Worm (Caenorhabditis elegans) whole organism, L1 larva: ENCODE measurements around the gene R53.8.

Source experiments
- C04F5.9 ChIP-seq: sonication (generic microtip); optimal IDR thresholded peaks from 2 replicates; lab custom pipeline; 2016; ENCODE audit warnings: missing genetic modification characterization, missing compliant biosample characterization
- Y116A8C.19 ChIP-seq: sonication (generic microtip); optimal IDR thresholded peaks from 2 replicates; lab custom pipeline; 2016; ENCODE audit warnings: missing compliant biosample characterization, missing genetic modification characterization, borderline replicate concordance
- aha-1 ChIP-seq: fragments of 150-350 bp; optimal IDR thresholded peaks from 2 replicates; lab custom pipeline; 2014; ENCODE audit warnings: missing biosample characterization, missing genetic modification characterization
- alr-1 ChIP-seq: fragments of 200-800 bp; sonication (Bioruptor generic); optimal IDR thresholded peaks from 2 replicates; lab custom pipeline; 2018; ENCODE audit warnings: borderline replicate concordance, mild to moderate bottlenecking, missing genetic modification characterization, missing compliant biosample characterization
- ama-1 ChIP-seq: fragments of 150-350 bp; optimal IDR thresholded peaks from 2 replicates; lab custom pipeline; 2014
- ceh-63 ChIP-seq: fragments of 200-800 bp; sonication (Bioruptor generic); optimal IDR thresholded peaks from 2 replicates; lab custom pipeline; 2018; ENCODE audit warnings: mild to moderate bottlenecking, missing genetic modification characterization, missing compliant biosample characterization
- ceh-8 ChIP-seq: fragments of 200-800 bp; sonication (Bioruptor generic); optimal IDR thresholded peaks from 2 replicates; lab custom pipeline; 2018; ENCODE audit warnings: mild to moderate bottlenecking, missing genetic modification characterization, moderate library complexity, missing compliant biosample characterization
- ces-1 ChIP-seq: fragments of 150-350 bp; optimal IDR thresholded peaks from 2 replicates; lab custom pipeline; 2014; ENCODE audit warnings: missing biosample characterization, missing genetic modification reagents, missing genetic modification characterization
- efl-1 ChIP-seq, 4 experiments: fragments of 150-350 bp; optimal IDR thresholded peaks in 3 of 4; peaks in 1 of 4; 1 replicate in 1 of 4; 2 replicates in 3 of 4; lab custom pipeline; 2014; ENCODE audit warnings: missing biosample characterization in 2 of 4, missing genetic modification characterization in 2 of 4, missing genetic modification reagents in 2 of 4
- egl-27 ChIP-seq, 2 experiments: fragments of 150-350 bp in 1 of 2; sonication (generic microtip); optimal IDR thresholded peaks; 3 replicates each; lab custom pipeline; 2017 to 2018; ENCODE audit warnings: missing biosample characterization in 2 of 2, missing genetic modification characterization in 2 of 2, missing genetic modification reagents in 2 of 2
- elt-2 ChIP-seq: sonication (generic microtip); optimal IDR thresholded peaks from 2 replicates; lab custom pipeline; 2016; ENCODE audit warnings: missing genetic modification characterization, mild to moderate bottlenecking, inconsistent platforms, missing compliant biosample characterization, missing genetic modification reagents
- elt-3 ChIP-seq, 6 experiments: fragments of 150-350 bp in 1 of 6; sonication (generic microtip); optimal IDR thresholded peaks; 2 replicates each; lab custom pipeline; 2017 to 2018; ENCODE audit warnings: missing biosample characterization in 6 of 6, missing genetic modification characterization in 6 of 6, inconsistent platforms in 1 of 6
- fkh-10 ChIP-seq: sonication (generic microtip); optimal IDR thresholded peaks from 2 replicates; lab custom pipeline; 2017; ENCODE audit warnings: missing biosample characterization, missing genetic modification reagents, missing genetic modification characterization
- grh-1 ChIP-seq: fragments of 200-800 bp; sonication (Bioruptor generic); IDR thresholded peaks from 2 replicates; pipeline ENCODE4 v1.3.6; 2022; ENCODE audit warnings: missing genetic modification reagents, missing genetic modification characterization, missing compliant biosample characterization
- hlh-17 ChIP-seq: fragments of 200-800 bp; sonication (Bioruptor generic); optimal IDR thresholded peaks from 2 replicates; lab custom pipeline; 2018; ENCODE audit warnings: missing genetic modification characterization, mild to moderate bottlenecking, missing compliant biosample characterization, moderate library complexity, borderline replicate concordance
- hpl-2 ChIP-seq: fragments of 150-350 bp; optimal IDR thresholded peaks from 2 replicates; lab custom pipeline; 2014; ENCODE audit warnings: missing biosample characterization, missing genetic modification reagents, missing genetic modification characterization
- irx-1 ChIP-seq: sonication (generic microtip); optimal IDR thresholded peaks from 2 replicates; lab custom pipeline; 2016; ENCODE audit warnings: missing genetic modification characterization, missing compliant biosample characterization
- lin-14 ChIP-seq: fragments of 200-800 bp; sonication (Bioruptor generic); optimal IDR thresholded peaks from 2 replicates; lab custom pipeline; 2018; ENCODE audit warnings: mild to moderate bottlenecking, missing genetic modification characterization, moderate library complexity, missing compliant biosample characterization
- lin-15B ChIP-seq: fragments of 150-350 bp; sonication (generic microtip); optimal IDR thresholded peaks from 3 replicates; lab custom pipeline; 2014; ENCODE audit warnings: missing biosample characterization, missing genetic modification characterization
- lin-35 ChIP-seq, 2 experiments: fragments of 150-350 bp; optimal IDR thresholded peaks; 2 replicates each; lab custom pipeline; 2014; ENCODE audit warnings: missing biosample characterization in 2 of 2, missing genetic modification characterization in 2 of 2, missing genetic modification reagents in 2 of 2
- lin-39 ChIP-seq: fragments of 150-350 bp; optimal IDR thresholded peaks from 2 replicates; lab custom pipeline; 2014; ENCODE audit warnings: missing biosample characterization, missing genetic modification reagents, missing genetic modification characterization
- lsy-2 ChIP-seq, 2 experiments: fragments of 150-350 bp; optimal IDR thresholded peaks; 2 replicates each; lab custom pipeline; 2014; ENCODE audit warnings: missing biosample characterization in 2 of 2, missing genetic modification characterization in 2 of 2
- mdl-1 ChIP-seq, 2 experiments: fragments of 150-350 bp; optimal IDR thresholded peaks; 2 replicates each; lab custom pipeline; 2014 to 2017; ENCODE audit warnings: missing biosample characterization in 2 of 2, missing genetic modification characterization in 2 of 2, inconsistent platforms in 1 of 2
- mef-2 ChIP-seq: fragments of 150-350 bp; optimal IDR thresholded peaks from 2 replicates; lab custom pipeline; 2014; ENCODE audit warnings: missing biosample characterization, missing genetic modification characterization
- mep-1 ChIP-seq: fragments of 150-350 bp; optimal IDR thresholded peaks from 2 replicates; lab custom pipeline; 2014; ENCODE audit warnings: missing biosample characterization, missing genetic modification characterization
- nhr-12 ChIP-seq: sonication (generic microtip); optimal IDR thresholded peaks from 2 replicates; lab custom pipeline; 2017; ENCODE audit warnings: missing biosample characterization, missing genetic modification characterization
- nhr-19 ChIP-seq: fragments of 200-800 bp; sonication (Bioruptor generic); conservative IDR thresholded peaks from 2 replicates; pipeline ENCODE4 v1.3.6; 2022; ENCODE audit warnings: missing genetic modification characterization, missing compliant biosample characterization
- nhr-20 ChIP-seq: sonication (generic microtip); optimal IDR thresholded peaks from 2 replicates; lab custom pipeline; 2016; ENCODE audit warnings: mild to moderate bottlenecking, missing genetic modification characterization, missing compliant biosample characterization
- nhr-28 ChIP-seq: fragments of 150-350 bp; optimal IDR thresholded peaks from 2 replicates; lab custom pipeline; 2014; ENCODE audit warnings: missing biosample characterization, missing genetic modification characterization
- nhr-71 ChIP-seq: sonication (generic microtip); optimal IDR thresholded peaks from 2 replicates; lab custom pipeline; 2016; ENCODE audit warnings: mild to moderate bottlenecking, missing genetic modification characterization, moderate library complexity, missing compliant biosample characterization
- nhr-84 ChIP-seq: sonication (generic microtip); optimal IDR thresholded peaks from 2 replicates; lab custom pipeline; 2017; ENCODE audit warnings: missing biosample characterization, missing genetic modification characterization
- nhr-85 ChIP-seq: sonication (generic microtip); peaks from one replicate; lab custom pipeline; 2016; ENCODE audit warnings: missing genetic modification characterization, inconsistent platforms, missing compliant biosample characterization
- nhr-90 ChIP-seq: sonication (generic microtip); optimal IDR thresholded peaks from 2 replicates; lab custom pipeline; 2016; ENCODE audit warnings: mild to moderate bottlenecking, missing genetic modification characterization, missing compliant biosample characterization; ENCODE audit not compliant: poor library complexity
- rnt-1 ChIP-seq: sonication (generic microtip); optimal IDR thresholded peaks from 2 replicates; lab custom pipeline; 2016; ENCODE audit warnings: mild to moderate bottlenecking, missing genetic modification characterization, moderate library complexity, missing compliant biosample characterization
- snu-23 ChIP-seq: sonication (generic microtip); optimal IDR thresholded peaks from 2 replicates; lab custom pipeline; 2016; ENCODE audit warnings: missing genetic modification characterization, missing compliant biosample characterization
- sox-4 ChIP-seq: sonication (generic microtip); optimal IDR thresholded peaks from 2 replicates; lab custom pipeline; 2016; ENCODE audit warnings: missing genetic modification characterization, missing compliant biosample characterization
- sptf-1 ChIP-seq: fragments of 150-350 bp; optimal IDR thresholded peaks from 2 replicates; lab custom pipeline; 2014; ENCODE audit warnings: missing biosample characterization, missing genetic modification characterization
- unc-130 ChIP-seq: fragments of 150-350 bp; optimal IDR thresholded peaks from 2 replicates; lab custom pipeline; 2017; ENCODE audit warnings: missing biosample characterization, missing genetic modification characterization, inconsistent platforms
- unc-86 ChIP-seq: sonication (generic microtip); optimal IDR thresholded peaks from 2 replicates; lab custom pipeline; 2016; ENCODE audit warnings: missing genetic modification characterization, missing compliant biosample characterization
- unc-98 ChIP-seq: fragments of 200-800 bp; sonication (Bioruptor generic); IDR thresholded peaks from 2 replicates; pipeline ENCODE4 v1.3.6; 2022; ENCODE audit warnings: missing genetic modification characterization, missing compliant biosample characterization
- zag-1 ChIP-seq: fragments of 150-350 bp; optimal IDR thresholded peaks from 2 replicates; lab custom pipeline; 2014; ENCODE audit warnings: missing biosample characterization, missing genetic modification characterization

Gene R53.8

ce11 chrII:9934570-9934969 is 41.9 kb upstream of the R53.8 start:
- TF ChIP-seq nhr-12 (no peak), ceh-63 (GFP tag; lab: Kevin White, UChicago) (no peak), lin-14 (GFP tag; lab: Kevin White, UChicago) (no peak), hlh-17 (peak; percentile 28)

- TF ChIP-seq aha-1 (no peak), elt-2 (tag; lab: Kevin White, UChicago) (peak; percentile 63), rnt-1 (tag; lab: Kevin White, UChicago) (peak; percentile 0), unc-98 (GFP tag; lab: Robert Waterston, UW) (no peak), egl-27 (tag; optimal IDR thresholded peaks at IDR 0.05; lab: Kevin White, UChicago) (no peak), ama-1 (lab: Kevin White, UChicago) (peak; percentile 54), efl-1 (optimal IDR thresholded peaks at IDR 0.05; lab: Kevin White, UChicago) (no peak), efl-1 (GFP tag; optimal IDR thresholded peaks at IDR 0.05 in 1 of 2; lab: Kevin White, UChicago) (peak in 1 of 2 experiments; percentile 57), lin-15B (tag; lab: Kevin White, UChicago) (no peak), lsy-2 (tag; optimal IDR thresholded peaks at IDR 0.05; lab: Kevin White, UChicago) (peak in 1 of 2 experiments; percentile 14), lin-35 (GFP tag; optimal IDR thresholded peaks at IDR 0.05; lab: Kevin White, UChicago) (peak in 1 of 2 experiments; percentile 11), nhr-85 (tag; lab: Kevin White, UChicago) (peak; percentile 37), Y116A8C.19 (tag; lab: Kevin White, UChicago) (no peak), nhr-71 (peak; percentile 70), sox-4 (no peak), C04F5.9 (tag; lab: Kevin White, UChicago) (no peak), hpl-2 (GFP tag; lab: Kevin White, UChicago) (no peak), nhr-19 (GFP tag; lab: Robert Waterston, UW) (peak; percentile 19; the same call in 1 of the 2 replicates)
Observed at ce11 chrII:9935044-9935599, 41.4 kb upstream of the R53.8 start.

- TF ChIP-seq egl-27 (tag; optimal IDR thresholded peaks at IDR 0.05; lab: Kevin White, UChicago) (no peak), ceh-8 (GFP tag; lab: Kevin White, UChicago) (no peak), sptf-1 (tag; lab: Kevin White, UChicago) (no peak), nhr-85 (tag; lab: Kevin White, UChicago) (peak; percentile 62)
- TF ChIP-seq, all 84 proteins: peak for 1
Observed at ce11 chrII:9935664-9936063, 40.8 kb upstream of the R53.8 start.

- no peak for TF ChIP-seq mdl-1 (tag; optimal IDR thresholded peaks at IDR 0.05; lab: Kevin White, UChicago)
- TF ChIP-seq efl-1 (optimal IDR thresholded peaks at IDR 0.05; lab: Kevin White, UChicago), result no peak
- TF ChIP-seq efl-1 (GFP tag; optimal IDR thresholded peaks at IDR 0.05 in 1 of 2; lab: Kevin White, UChicago), result peak in 1 of 2 experiments; percentile 16
- TF ChIP-seq grh-1 (GFP tag; lab: Robert Waterston, UW), result no peak
Observed at ce11 chrII:9936859-9937258, 39.6 kb upstream of the R53.8 start, which contains the start of gene C05C10.3. Gene C05C10.3, minus strand, starts transcription at chrII:9936893.

- TF ChIP-seq unc-130 (tag; lab: Kevin White, UChicago), result peak; percentile 60
- TF ChIP-seq aha-1, result no peak
- peak; percentile 34 for TF ChIP-seq irx-1 (tag; lab: Kevin White, UChicago)
- TF ChIP-seq mef-2 (tag; lab: Kevin White, UChicago), result no peak
- TF ChIP-seq egl-27 (tag; optimal IDR thresholded peaks at IDR 0.05; lab: Kevin White, UChicago), result peak; percentile 11 to 75
- TF ChIP-seq nhr-84 (tag; lab: Kevin White, UChicago), result peak; percentile 37
- peak; percentile 75 to 87 for TF ChIP-seq lin-35 (GFP tag; optimal IDR thresholded peaks at IDR 0.05; lab: Kevin White, UChicago)
- no peak; the same call in 1 of the 2 replicates for TF ChIP-seq unc-98 (GFP tag; lab: Robert Waterston, UW)
- no peak for TF ChIP-seq ces-1 (GFP tag; lab: Kevin White, UChicago)
- TF ChIP-seq fkh-10 (GFP tag; lab: Kevin White, UChicago), result no peak
- peak; percentile 83 for TF ChIP-seq nhr-90
- peak; percentile 62 to 74 for TF ChIP-seq efl-1 (optimal IDR thresholded peaks at IDR 0.05; lab: Kevin White, UChicago)
- peak; percentile 68 to 96 for TF ChIP-seq efl-1 (GFP tag; optimal IDR thresholded peaks at IDR 0.05 in 1 of 2; lab: Kevin White, UChicago)
- TF ChIP-seq elt-3 (tag; optimal IDR thresholded peaks at IDR 0.05; lab: Kevin White, UChicago), result peak in 3 of 6 experiments; percentile 70 to 98 (median 75)
- TF ChIP-seq elt-2 (tag; lab: Kevin White, UChicago), result peak; percentile 54
- TF ChIP-seq unc-86 (tag; lab: Kevin White, UChicago), result no peak
- TF ChIP-seq nhr-85 (tag; lab: Kevin White, UChicago), result peak; percentile 93
- TF ChIP-seq nhr-19 (GFP tag; lab: Robert Waterston, UW), result peak; percentile 83
- TF ChIP-seq nhr-28 (tag; lab: Kevin White, UChicago), result no peak
- peak; percentile 94 for TF ChIP-seq nhr-20 (tag; lab: Kevin White, UChicago)
- no peak for TF ChIP-seq nhr-12
- TF ChIP-seq alr-1 (tag; lab: Kevin White, UChicago), result no peak
- TF ChIP-seq mep-1 (tag; lab: Kevin White, UChicago), result peak; percentile 87
- peak; percentile 42 for TF ChIP-seq lin-39 (tag; lab: Kevin White, UChicago)
- peak; percentile 97 for TF ChIP-seq lin-14 (GFP tag; lab: Kevin White, UChicago)
- TF ChIP-seq ama-1 (lab: Kevin White, UChicago), result peak; percentile 41
- peak; percentile 94 for TF ChIP-seq snu-23 (GFP tag; lab: Kevin White, UChicago)
- TF ChIP-seq zag-1 (tag; lab: Kevin White, UChicago), result no peak
Observed at ce11 chrII:9937611-9938010, 38.9 kb upstream of the R53.8 start.
